Fruit fly (Drosophila melanogaster): ENCODE results near the gene spen.

The spen gene

DNA sequence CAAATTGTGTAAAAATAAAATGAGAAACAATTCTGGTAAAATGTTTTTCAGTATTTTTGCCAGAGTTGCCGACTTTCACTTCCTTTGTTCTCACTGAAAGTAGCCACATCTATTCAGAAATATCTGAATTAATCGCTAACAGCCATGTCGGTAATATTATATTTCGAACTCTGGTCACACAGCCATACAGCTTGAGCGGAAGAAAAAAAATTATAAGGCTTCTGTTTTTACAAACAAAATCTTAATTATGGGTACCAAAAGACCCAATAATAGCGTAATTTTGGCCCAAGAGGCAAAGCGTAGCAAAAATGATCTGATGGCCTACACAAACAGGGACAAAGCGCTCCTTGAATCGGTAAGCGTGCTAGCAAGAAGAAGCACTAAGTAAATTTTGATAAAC is 2.8 kb upstream of the spen start, which contains the start of gene CG3436 (continued):
- TF ChIP-seq pzg (GFP tag; optimal IDR thresholded peaks at IDR 0.05): peak; percentile 91
- peak; percentile 48 for TF ChIP-seq Myb (GFP tag; optimal IDR thresholded peaks at IDR 0.05)
- peak; percentile 7 for TF ChIP-seq p53 (GFP tag; optimal IDR thresholded peaks at IDR 0.05)
- peak; percentile 82 for TF ChIP-seq Med (GFP tag)
- no peak for TF ChIP-seq CG6175 (GFP tag; IDR thresholded peaks at IDR 0.05)
- peak; percentile 52 for TF ChIP-seq Lhr (GFP tag; optimal IDR thresholded peaks at IDR 0.05)
- peak; percentile 44 for TF ChIP-seq MESR4 (GFP tag; optimal IDR thresholded peaks at IDR 0.05)
- TF ChIP-seq CG13296 (GFP tag; optimal IDR thresholded peaks at IDR 0.05): peak; percentile 20
- peak; percentile 87 for TF ChIP-seq Ets97D (GFP tag; optimal IDR thresholded peaks at IDR 0.05)
- peak; percentile 40 for TF ChIP-seq CHES-1-like (GFP tag; optimal IDR thresholded peaks at IDR 0.05)
- peak; percentile 67 for TF ChIP-seq HmgD (GFP tag; optimal IDR thresholded peaks at IDR 0.05)

- TF ChIP-seq Camta (GFP tag; optimal IDR thresholded peaks at IDR 0.05) (peak; percentile 14), knrl (GFP tag; IDR thresholded peaks at IDR 0.05; ENCODE audit: partially characterized antibody) (no peak), CG18476 (GFP tag; optimal IDR thresholded peaks at IDR 0.05) (peak; percentile 22), CG2129 (GFP tag; IDR thresholded peaks at IDR 0.05; ENCODE audit: partially characterized antibody) (no peak), sd (tag; optimal IDR thresholded peaks at IDR 0.05) (peak; percentile 97), vfl (GFP tag; optimal IDR thresholded peaks at IDR 0.05) (peak; percentile 58), CG15479 (GFP tag; optimal IDR thresholded peaks at IDR 0.05) (peak; percentile 39), Nf-YC (tag; optimal IDR thresholded peaks at IDR 0.05) (peak; percentile 82), CG1792 (GFP tag; optimal IDR thresholded peaks at IDR 0.05) (no peak), Gsc (GFP tag; IDR thresholded peaks at IDR 0.05) (no peak), org-1 (GFP tag; optimal IDR thresholded peaks at IDR 0.05) (peak; percentile 55), Jarid2 (GFP tag; optimal IDR thresholded peaks at IDR 0.05) (peak; percentile 79), hth (optimal IDR thresholded peaks at IDR 0.05) (no peak), mirr (GFP tag; optimal IDR thresholded peaks at IDR 0.05) (peak; percentile 86), exex (tag; optimal IDR thresholded peaks at IDR 0.05) (peak; percentile 25), CrebB (tag; optimal IDR thresholded peaks at IDR 0.05) (peak; percentile 60), dm (GFP tag; optimal IDR thresholded peaks at IDR 0.05) (peak; percentile 21), Ssrp (tag; optimal IDR thresholded peaks at IDR 0.05) (peak; percentile 48), CG13424 (tag; optimal IDR thresholded peaks at IDR 0.05) (peak; percentile 5), CG10147 (GFP tag; optimal IDR thresholded peaks at IDR 0.05) (peak; percentile 62), abd-A (tag; optimal IDR thresholded peaks at IDR 0.05) (peak; percentile 99), trh (GFP tag; optimal IDR thresholded peaks at IDR 0.05) (no peak), gcm2 (GFP tag; optimal IDR thresholded peaks at IDR 0.05) (peak; percentile 57), Hr51 (GFP tag; optimal IDR thresholded peaks at IDR 0.05) (peak in 1 of 2 experiments; percentile 25), CG17359 (tag; optimal IDR thresholded peaks at IDR 0.05) (peak; percentile 91), Nf-YB (GFP tag; optimal IDR thresholded peaks at IDR 0.05) (peak; percentile 59), pros (GFP tag; optimal IDR thresholded peaks at IDR 0.05) (peak; percentile 99), CG8290 (GFP tag; optimal IDR thresholded peaks at IDR 0.05) (no peak), CG8290 (tag; optimal IDR thresholded peaks at IDR 0.05) (peak in 1 of 2 experiments; percentile 5), nerfin-2 (GFP tag; IDR thresholded peaks at IDR 0.05; ENCODE audit: partially characterized antibody) (no peak), ash1 (GFP tag; optimal IDR thresholded peaks at IDR 0.05) (peak; percentile 71), Fer2 (tag; optimal IDR thresholded peaks at IDR 0.05) (no peak), CG10979 (tag; optimal IDR thresholded peaks at IDR 0.05) (peak; percentile 11), disco-r (GFP tag; optimal IDR thresholded peaks at IDR 0.05) (peak; percentile 40), HmgZ (tag; optimal IDR thresholded peaks at IDR 0.05) (peak; percentile 78), Mes4 (GFP tag; optimal IDR thresholded peaks at IDR 0.05) (peak; percentile 40)
These were observed 2.0 kb downstream of the spen start for dm6 chr2L:160581-161452.
